Worm (Caenorhabditis elegans) whole organism, mixed stage, embryonic: ENCODE results near the gene mrps-14.

Experiments used
- lsy-2 ChIP-seq: fragments of 150-350 bp; optimal IDR thresholded peaks from 2 replicates; lab custom pipeline; 2014; ENCODE audit warnings: missing biosample characterization, missing genetic modification characterization
- nhr-12 ChIP-seq: fragments of 150-350 bp; optimal IDR thresholded peaks from 2 replicates; lab custom pipeline; 2014; ENCODE audit warnings: missing biosample characterization, missing genetic modification characterization
- unc-62 ChIP-seq: fragments of 150-350 bp; optimal IDR thresholded peaks from 2 replicates; lab custom pipeline; 2014; ENCODE audit warnings: missing biosample characterization, missing genetic modification reagents, missing genetic modification characterization

DNA sequence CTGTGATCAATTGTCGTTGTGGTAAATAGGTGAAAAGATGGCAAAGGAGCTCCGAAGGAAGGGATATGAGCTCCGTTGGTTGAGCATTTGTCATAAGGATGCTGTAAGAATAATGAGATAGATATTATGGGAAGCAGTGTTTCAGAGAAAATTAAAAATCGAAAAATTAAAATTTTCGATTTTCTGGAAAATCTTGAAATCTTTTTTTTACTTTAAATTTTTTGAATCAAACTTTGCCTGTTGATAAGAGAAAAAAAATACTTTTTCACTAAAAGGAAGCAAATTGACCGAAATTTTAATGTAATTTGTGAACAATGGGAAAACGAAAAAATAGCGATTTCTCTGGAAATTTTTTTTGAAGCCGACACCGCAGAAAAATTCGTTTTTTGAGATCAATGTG, 2.7 kb downstream of the mrps-14 start, which contains the start of gene mec-15:
- TF ChIP-seq lsy-2 (tag; lab: Kevin White, UChicago) = no peak
- TF ChIP-seq unc-62 (GFP tag; lab: Kevin White, UChicago) = no peak
- TF ChIP-seq nhr-12 (tag; lab: Kevin White, UChicago) = no peak
